Worm (Caenorhabditis elegans) whole organism, late embryonic: Measurements from ENCODE around the gene gss-1.

Source experiments
- K09A11.1 ChIP-seq: sonication (generic microtip); optimal IDR thresholded peaks from 2 replicates; lab custom pipeline; 2017; ENCODE audit warnings: antibody characterized with exemption, mild to moderate bottlenecking, missing genetic modification characterization, missing compliant biosample characterization; ENCODE audit not compliant: insufficient read depth
- ama-1 ChIP-seq: fragments of 150-350 bp; optimal IDR thresholded peaks from 2 replicates; lab custom pipeline; 2014
- che-1 ChIP-seq: sonication (generic microtip); optimal IDR thresholded peaks from 2 replicates; lab custom pipeline; 2016; ENCODE audit warnings: mild to moderate bottlenecking, missing genetic modification characterization, missing compliant biosample characterization
- dmd-4 ChIP-seq: sonication (generic microtip); optimal IDR thresholded peaks from 2 replicates; lab custom pipeline; 2016; ENCODE audit warnings: borderline replicate concordance, missing genetic modification characterization, missing compliant biosample characterization
- fkh-10 ChIP-seq: fragments of 150-350 bp; optimal IDR thresholded peaks from 2 replicates; lab custom pipeline; 2014; ENCODE audit warnings: missing biosample characterization, missing genetic modification reagents, missing genetic modification characterization
- pqm-1 ChIP-seq: sonication (generic microtip); optimal IDR thresholded peaks from 2 replicates; lab custom pipeline; 2016; ENCODE audit warnings: missing genetic modification characterization, missing compliant biosample characterization
- zip-5 ChIP-seq: sonication (generic microtip); optimal IDR thresholded peaks from 2 replicates; lab custom pipeline; 2016; ENCODE audit warnings: missing genetic modification characterization, missing compliant biosample characterization

DNA sequence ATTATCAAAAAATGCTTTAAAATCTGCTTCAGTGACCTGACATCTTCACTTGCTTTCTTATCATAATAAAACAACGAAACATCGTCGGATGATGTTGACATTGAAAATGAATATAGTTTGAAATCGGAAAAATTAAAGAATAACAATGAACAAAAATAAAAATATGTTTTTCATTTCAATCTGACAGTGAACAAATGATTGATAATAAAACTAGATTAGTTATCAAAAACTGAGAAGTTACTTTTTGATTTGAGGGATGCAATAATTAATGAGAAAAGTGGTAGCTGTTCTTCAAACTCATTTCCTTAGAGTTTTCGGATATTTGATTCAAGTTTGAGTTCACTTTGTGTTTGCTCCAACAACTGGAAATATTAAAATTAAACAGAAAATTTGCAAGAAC, 27.3 kb upstream of the gss-1 start, which contains the start of gene chil-15:
- no peak for TF ChIP-seq K09A11.1
- no peak for TF ChIP-seq che-1 (tag; lab: Kevin White, UChicago)
- no peak for TF ChIP-seq zip-5 (tag; lab: Kevin White, UChicago)
- TF ChIP-seq ama-1 (lab: Kevin White, UChicago) = no peak
- no peak for TF ChIP-seq dmd-4 (tag; lab: Kevin White, UChicago)
- no peak for TF ChIP-seq fkh-10 (GFP tag; lab: Kevin White, UChicago)
- no peak for TF ChIP-seq pqm-1 (tag; lab: Kevin White, UChicago)
